Fruit fly (Drosophila melanogaster) whole organism, prepupa: ENCODE data around the gene Dop1R1.
A peak's percentile ranks its signal among the peaks of the same experiment; 100 is the strongest.

Experiments
- Blimp-1 ChIP-seq: fragments of 200-800 bp; sonication (Bioruptor generic); optimal IDR thresholded peaks from 3 replicates; lab custom pipeline; 2017; ENCODE audit warnings: missing biosample characterization, missing genetic modification characterization, mild to moderate bottlenecking, moderate library complexity, missing genetic modification reagents
- CG11294 ChIP-seq: fragments of 200-800 bp; sonication (Bioruptor generic); IDR thresholded peaks from 2 replicates; pipeline ENCODE4 v1.3.6; 2022; ENCODE audit warnings: missing biosample characterization, missing genetic modification characterization
- CG16779 ChIP-seq: fragments of 200-800 bp; sonication (Bioruptor generic); optimal IDR thresholded peaks from 3 replicates; lab custom pipeline; 2017; ENCODE audit warnings: missing biosample characterization, mild to moderate bottlenecking, missing genetic modification characterization
- CG6276 ChIP-seq: fragments of 200-800 bp; sonication (Bioruptor generic); optimal IDR thresholded peaks from 2 replicates; lab custom pipeline; 2017; ENCODE audit warnings: missing biosample characterization, mild to moderate bottlenecking, missing genetic modification characterization
- CG6792 ChIP-seq: fragments of 200-800 bp; sonication (Bioruptor generic); optimal IDR thresholded peaks from 3 replicates; lab custom pipeline; 2016; ENCODE audit warnings: missing biosample characterization, missing genetic modification characterization
- CG6808 ChIP-seq: fragments of 200-800 bp; sonication (Bioruptor generic); optimal IDR thresholded peaks from 3 replicates; lab custom pipeline; 2017; ENCODE audit warnings: missing biosample characterization, missing genetic modification characterization, mild to moderate bottlenecking, moderate library complexity, missing genetic modification reagents
- CG7368 ChIP-seq: fragments of 200-800 bp; sonication (Bioruptor generic); optimal IDR thresholded peaks from 3 replicates; lab custom pipeline; 2016; ENCODE audit warnings: missing biosample characterization, missing genetic modification characterization
- CG8119 ChIP-seq: fragments of 200-800 bp; sonication (Bioruptor generic); IDR thresholded peaks from 3 replicates; pipeline ENCODE4 v1.3.6; 2022; ENCODE audit warnings: missing biosample characterization, missing genetic modification characterization
- CG8319 ChIP-seq: fragments of 200-800 bp; sonication (Bioruptor generic); optimal IDR thresholded peaks from 3 replicates; lab custom pipeline; 2016; ENCODE audit warnings: missing biosample characterization, missing genetic modification characterization
- Eip75B ChIP-seq: fragments of 200-800 bp; sonication (Bioruptor generic); optimal IDR thresholded peaks from 3 replicates; lab custom pipeline; 2016; ENCODE audit warnings: missing biosample characterization, missing genetic modification characterization
- Eip78C ChIP-seq: fragments of 200-800 bp; sonication (Bioruptor generic); peaks from one replicate; lab custom pipeline; 2016; ENCODE audit warnings: missing biosample characterization, missing genetic modification characterization
- Eip93F ChIP-seq: fragments of 200-800 bp; sonication (Bioruptor generic); optimal IDR thresholded peaks from 2 replicates; lab custom pipeline; 2016; ENCODE audit warnings: missing biosample characterization, mild to moderate bottlenecking, missing genetic modification characterization
- Ets96B ChIP-seq: fragments of 200-800 bp; optimal IDR thresholded peaks from 2 replicates; lab custom pipeline; 2019; ENCODE audit warnings: missing biosample characterization, mild to moderate bottlenecking, missing genetic modification characterization, moderate library complexity
- Hr38 ChIP-seq: sonication (Bioruptor generic); optimal IDR thresholded peaks from 2 replicates; lab custom pipeline; 2016; ENCODE audit warnings: missing biosample characterization, missing genetic modification characterization
- Hr4 ChIP-seq: fragments of 200-800 bp; sonication (Bioruptor generic); optimal IDR thresholded peaks from 3 replicates; lab custom pipeline; 2016; ENCODE audit warnings: missing biosample characterization, missing genetic modification characterization
- Lpt ChIP-seq: fragments of 200-800 bp; sonication (Bioruptor generic); optimal IDR thresholded peaks from 3 replicates; lab custom pipeline; 2016; ENCODE audit warnings: missing biosample characterization, missing genetic modification characterization
- Met ChIP-seq: fragments of 200-800 bp; sonication (Bioruptor generic); optimal IDR thresholded peaks from 3 replicates; lab custom pipeline; 2016; ENCODE audit warnings: missing biosample characterization, missing genetic modification characterization
- Smox ChIP-seq: fragments of 200-800 bp; sonication (Bioruptor generic); optimal IDR thresholded peaks from 3 replicates; lab custom pipeline; 2016; ENCODE audit warnings: missing biosample characterization, missing genetic modification characterization
- Sox15 ChIP-seq: fragments of 200-800 bp; sonication (Bioruptor generic); optimal IDR thresholded peaks from 3 replicates; lab custom pipeline; 2016; ENCODE audit warnings: missing biosample characterization, missing genetic modification characterization
- achi ChIP-seq: fragments of 200-800 bp; sonication (Bioruptor generic); optimal IDR thresholded peaks from 3 replicates; lab custom pipeline; 2016; ENCODE audit warnings: missing biosample characterization, missing genetic modification characterization
- cyc ChIP-seq: fragments of 200-800 bp; sonication (Bioruptor generic); optimal IDR thresholded peaks from 3 replicates; lab custom pipeline; 2016; ENCODE audit warnings: missing biosample characterization, missing genetic modification characterization
- dac ChIP-seq: fragments of 200-800 bp; sonication (Bioruptor generic); optimal IDR thresholded peaks from 2 replicates; lab custom pipeline; 2017; ENCODE audit warnings: missing biosample characterization, mild to moderate bottlenecking, missing genetic modification characterization
- esn ChIP-seq: fragments of 200-800 bp; sonication (Bioruptor generic); optimal IDR thresholded peaks from 2 replicates; lab custom pipeline; 2016; ENCODE audit warnings: missing biosample characterization, mild to moderate bottlenecking, missing genetic modification characterization, moderate library complexity
- fd59A ChIP-seq: fragments of 200-800 bp; sonication (Bioruptor generic); optimal IDR thresholded peaks from 2 replicates; lab custom pipeline; 2017; ENCODE audit warnings: missing biosample characterization, mild to moderate bottlenecking, missing genetic modification characterization, missing genetic modification reagents
- fd85E ChIP-seq: fragments of 200-800 bp; sonication (Bioruptor generic); optimal IDR thresholded peaks from 3 replicates; lab custom pipeline; 2016; ENCODE audit warnings: missing biosample characterization, missing genetic modification characterization
- pdm3 ChIP-seq: fragments of 200-800 bp; sonication (Bioruptor generic); optimal IDR thresholded peaks from 3 replicates; lab custom pipeline; 2016; ENCODE audit warnings: missing biosample characterization, missing genetic modification characterization
- ss ChIP-seq, 2 experiments: fragments of 200-800 bp; sonication (Bioruptor generic); optimal IDR thresholded peaks; 2 replicates in 1 of 2; 3 replicates in 1 of 2; lab custom pipeline; 2017 to 2018; ENCODE audit warnings: mild to moderate bottlenecking in 2 of 2, missing biosample characterization in 2 of 2, missing genetic modification characterization in 2 of 2, moderate library complexity in 1 of 2
- svp ChIP-seq: fragments of 200-800 bp; sonication (Bioruptor generic); peaks from one replicate; lab custom pipeline; 2016; ENCODE audit warnings: missing biosample characterization, missing genetic modification characterization
- topi ChIP-seq: fragments of 200-800 bp; sonication (Bioruptor generic); optimal IDR thresholded peaks from 3 replicates; lab custom pipeline; 2016; ENCODE audit warnings: missing biosample characterization, missing genetic modification characterization

Gene Dop1R1

DNA sequence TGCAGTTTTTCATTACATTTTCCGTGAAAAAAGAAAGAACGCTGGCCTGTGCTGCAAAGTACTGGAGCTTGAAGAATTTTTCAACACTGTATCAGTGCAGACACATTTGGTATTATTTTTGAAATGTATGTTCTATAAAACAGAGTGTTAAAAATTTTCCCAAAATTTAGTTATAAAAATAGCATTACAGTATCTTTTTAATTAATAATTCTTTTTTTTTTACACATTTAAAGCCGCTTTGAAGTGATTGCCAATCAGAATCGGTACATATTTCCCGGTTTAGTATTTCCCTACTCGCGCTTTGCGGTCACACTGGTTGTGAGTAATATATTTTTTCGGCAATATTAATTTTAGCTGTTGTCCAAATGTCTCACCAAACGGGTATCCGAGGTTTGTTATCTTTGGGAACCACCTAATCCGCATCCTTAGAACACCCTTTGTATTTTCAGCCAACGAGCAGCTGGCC lies 92.2 kb downstream of the Dop1R1 start, which contains the start of the genes Abi and twf (continued):
- TF ChIP-seq fd59A = peak; percentile 14
- TF ChIP-seq CG6792 (GFP tag; lab: Kevin White, UChicago) = peak; percentile 61
- no peak for TF ChIP-seq CG6808
- TF ChIP-seq CG7368 (GFP tag; lab: Kevin White, UChicago) = peak; percentile 35
- TF ChIP-seq CG8119 (GFP tag; lab: Robert Waterston, UW) = no peak
- peak; percentile 60 for TF ChIP-seq CG8319 (GFP tag; lab: Kevin White, UChicago)
- TF ChIP-seq Eip78C (GFP tag; lab: Kevin White, UChicago) = peak; percentile 90
- TF ChIP-seq Smox (GFP tag; lab: Kevin White, UChicago) = peak; percentile 64
- no peak for TF ChIP-seq Eip75B (GFP tag; lab: Kevin White, UChicago)
- peak; percentile 63 for TF ChIP-seq achi
- peak; percentile 77 for TF ChIP-seq esn (GFP tag; lab: Kevin White, UChicago)
- no peak for TF ChIP-seq Hr4 (GFP tag; lab: Kevin White, UChicago)
- no peak for TF ChIP-seq Met
- no peak for TF ChIP-seq ss (GFP tag; optimal IDR thresholded peaks at IDR 0.05; lab: Kevin White, UChicago)
- peak; percentile 62 for TF ChIP-seq topi (GFP tag; lab: Kevin White, UChicago)
- TF ChIP-seq CG6276 (GFP tag; lab: Kevin White, UChicago) = no peak
- no peak for TF ChIP-seq fd85E (GFP tag; lab: Kevin White, UChicago)
- TF ChIP-seq CG16779 (tag; lab: Kevin White, UChicago) = no peak
- TF ChIP-seq svp (GFP tag; lab: Kevin White, UChicago) = peak; percentile 73
- no peak for TF ChIP-seq dac
- peak; percentile 46 for TF ChIP-seq Sox15
- no peak for TF ChIP-seq CG11294 (GFP tag; lab: Robert Waterston, UW)
- peak; percentile 70 for TF ChIP-seq cyc
- no peak for TF ChIP-seq Lpt (GFP tag; lab: Kevin White, UChicago)
- TF ChIP-seq Hr38 (GFP tag; lab: Kevin White, UChicago) = no peak
- no peak for TF ChIP-seq Eip93F (GFP tag; lab: Kevin White, UChicago)
- TF ChIP-seq Blimp-1 (GFP tag; lab: Kevin White, UChicago) = no peak

DNA sequence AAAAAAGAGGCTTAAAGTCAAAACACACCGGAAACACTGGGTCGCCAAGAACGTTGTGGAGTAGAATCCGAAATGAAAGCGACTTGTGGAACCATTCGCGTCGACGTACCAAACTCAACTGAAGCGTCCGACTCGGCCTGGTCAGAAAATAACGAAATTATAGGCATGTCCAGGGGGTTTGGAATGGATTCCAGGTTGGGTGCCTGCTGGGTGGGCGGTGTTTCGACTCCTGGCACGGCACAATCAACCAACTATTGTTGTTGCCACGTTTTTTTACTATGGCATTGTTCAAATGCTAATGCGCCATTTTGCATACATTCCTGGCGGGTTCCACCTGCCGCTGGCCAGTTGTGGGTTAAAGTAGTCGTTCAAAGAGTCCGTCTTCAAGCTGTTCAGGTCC lies 96.3 kb downstream of the Dop1R1 start, which contains the start of gene Kif19A:
Gene Kif19A (minus strand): TSS at position 101 of the 400 bp plus-strand sequence.
- TF ChIP-seq CG6792 (GFP tag; lab: Kevin White, UChicago) (no peak), pdm3 (GFP tag; lab: Kevin White, UChicago) (no peak), Lpt (GFP tag; lab: Kevin White, UChicago) (no peak)

DNA sequence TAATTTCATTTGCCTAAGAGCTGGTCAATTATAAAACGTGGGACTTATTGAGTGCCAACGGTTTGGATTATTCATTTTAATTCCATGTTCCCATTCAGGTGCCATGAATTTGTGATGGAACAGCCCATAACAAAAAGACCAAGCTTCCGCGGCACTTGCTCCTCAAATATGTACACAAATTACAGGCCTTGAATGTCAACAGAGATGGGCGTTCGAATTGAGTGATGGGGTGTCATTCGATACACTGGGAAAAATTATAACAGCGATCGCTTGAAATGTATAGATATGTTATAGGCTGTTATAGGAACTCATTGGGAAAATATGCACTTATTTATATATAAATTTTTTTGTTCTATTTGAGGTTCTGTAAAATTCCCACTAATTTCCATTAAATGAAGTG lies 98.5 kb downstream of the Dop1R1 start:
- TF ChIP-seq Eip75B (GFP tag; lab: Kevin White, UChicago) (no peak), Sox15 (no peak), Ets96B (tag; lab: Kevin White, UChicago) (no peak), CG6792 (GFP tag; lab: Kevin White, UChicago) (no peak)
